Fruit fly (Drosophila melanogaster): ENCODE data around the gene CG32176.

DNA sequence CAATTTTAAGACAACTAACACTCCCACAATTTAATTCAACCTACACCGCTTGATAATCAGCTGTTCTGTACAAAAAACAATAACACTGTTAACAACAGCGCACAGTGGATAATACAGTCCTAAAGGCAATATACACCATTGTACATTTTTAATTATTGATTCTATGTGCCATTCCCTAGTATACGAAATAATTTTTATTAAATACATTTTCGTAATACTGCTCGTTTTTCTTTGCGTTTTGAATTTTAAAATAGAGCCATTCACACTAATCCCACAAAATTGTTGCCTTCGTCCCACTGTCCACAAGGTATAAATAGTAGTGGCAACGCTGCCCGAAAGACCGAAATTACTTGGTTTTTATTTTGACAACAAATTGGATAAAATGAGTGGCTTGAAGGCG, at the start of gene CG32176, which contains the start of gene Coq4:
- TF ChIP-seq tj (GFP tag; optimal IDR thresholded peaks at IDR 0.05) (peak; percentile 82), ovo (GFP tag; optimal IDR thresholded peaks at IDR 0.05) (peak; percentile 90), cnc (optimal IDR thresholded peaks at IDR 0.05) (no peak), Crg-1 (GFP tag; optimal IDR thresholded peaks at IDR 0.05) (peak; percentile 96), CG11617 (GFP tag; optimal IDR thresholded peaks at IDR 0.05) (peak; percentile 94), Clk (GFP tag; optimal IDR thresholded peaks at IDR 0.05) (peak; percentile 90), CG7101 (tag; optimal IDR thresholded peaks at IDR 0.05) (peak; percentile 96), kay (GFP tag; ENCODE audit: borderline replicate concordance) (peak; percentile 98), CG7045 (GFP tag; optimal IDR thresholded peaks at IDR 0.05) (peak; percentile 96), CG14711 (tag; optimal IDR thresholded peaks at IDR 0.05) (peak; percentile 88)
